Worm (Caenorhabditis elegans): Measurements from ENCODE around the gene tsp-11.

DNA sequence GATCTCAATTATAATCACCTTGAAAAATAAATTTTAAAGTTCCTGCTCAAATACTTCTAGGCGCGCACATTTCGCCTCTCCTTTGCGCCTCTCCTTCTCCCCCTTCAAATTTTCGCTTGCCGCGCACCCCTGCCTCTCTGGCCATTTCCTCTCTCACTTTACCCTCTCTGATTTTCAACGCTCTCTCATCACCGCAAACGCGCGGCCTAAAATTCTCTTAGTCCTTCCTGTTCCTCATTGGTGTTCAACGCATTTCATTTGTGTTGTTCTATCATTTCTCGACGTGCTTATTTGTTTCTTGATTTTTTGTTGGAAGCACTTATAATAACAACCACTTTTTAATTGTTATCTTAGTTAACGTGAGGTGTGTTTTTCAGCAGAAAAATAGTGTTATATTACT lies 49.1 kb upstream of the tsp-11 start, which contains the start of gene C25A11.2:
- TF ChIP-seq F22D6.2 (tag; optimal IDR thresholded peaks at IDR 0.05), result no peak
- TF ChIP-seq dpl-1 (GFP tag; optimal IDR thresholded peaks at IDR 0.05), result no peak

All from whole organism, young adult.